Worm (Caenorhabditis elegans) whole organism, L1 larva: ENCODE results near the gene nac-1.

Experiments used
- C04F5.9 ChIP-seq: sonication (generic microtip); optimal IDR thresholded peaks from 2 replicates; lab custom pipeline; 2016; ENCODE audit warnings: missing genetic modification characterization, missing compliant biosample characterization
- C16A3.4 ChIP-seq: fragments of 150-350 bp; optimal IDR thresholded peaks from 2 replicates; lab custom pipeline; 2014; ENCODE audit warnings: missing biosample characterization, missing genetic modification characterization
- C34B4.2 ChIP-seq: sonication (generic microtip); optimal IDR thresholded peaks from 2 replicates; lab custom pipeline; 2017; ENCODE audit warnings: mild to moderate bottlenecking, missing genetic modification characterization, missing compliant biosample characterization
- F16B12.6 ChIP-seq: fragments of 150-350 bp; optimal IDR thresholded peaks from 2 replicates; lab custom pipeline; 2014; ENCODE audit warnings: missing biosample characterization, missing genetic modification characterization
- alr-1 ChIP-seq: fragments of 200-800 bp; sonication (Bioruptor generic); optimal IDR thresholded peaks from 2 replicates; lab custom pipeline; 2018; ENCODE audit warnings: borderline replicate concordance, mild to moderate bottlenecking, missing genetic modification characterization, missing compliant biosample characterization
- ama-1 ChIP-seq: fragments of 150-350 bp; optimal IDR thresholded peaks from 2 replicates; lab custom pipeline; 2014
- blmp-1 ChIP-seq: fragments of 150-350 bp; optimal IDR thresholded peaks from 2 replicates; lab custom pipeline; 2014; ENCODE audit warnings: missing biosample characterization, missing genetic modification characterization
- ceh-8 ChIP-seq: fragments of 200-800 bp; sonication (Bioruptor generic); optimal IDR thresholded peaks from 2 replicates; lab custom pipeline; 2018; ENCODE audit warnings: mild to moderate bottlenecking, missing genetic modification characterization, moderate library complexity, missing compliant biosample characterization
- ceh-88 ChIP-seq: fragments of 200-800 bp; sonication (Bioruptor generic); IDR thresholded peaks from 2 replicates; pipeline ENCODE4 v1.3.6; 2022; ENCODE audit warnings: missing genetic modification characterization, missing compliant biosample characterization
- ces-1 ChIP-seq: fragments of 150-350 bp; optimal IDR thresholded peaks from 2 replicates; lab custom pipeline; 2014; ENCODE audit warnings: missing biosample characterization, missing genetic modification reagents, missing genetic modification characterization
- efl-3 ChIP-seq: fragments of 200-800 bp; sonication (Bioruptor generic); optimal IDR thresholded peaks from 2 replicates; lab custom pipeline; 2018; ENCODE audit warnings: mild to moderate bottlenecking, missing genetic modification characterization, missing compliant biosample characterization
- ets-5 ChIP-seq: fragments of 200-800 bp; sonication (Bioruptor generic); IDR thresholded peaks from 2 replicates; pipeline ENCODE4 v1.3.6; 2022; ENCODE audit warnings: missing genetic modification characterization, missing compliant biosample characterization
- fkh-10 ChIP-seq: sonication (generic microtip); optimal IDR thresholded peaks from 2 replicates; lab custom pipeline; 2017; ENCODE audit warnings: missing biosample characterization, missing genetic modification reagents, missing genetic modification characterization
- fkh-4 ChIP-seq: sonication (generic microtip); optimal IDR thresholded peaks from 2 replicates; lab custom pipeline; 2016; ENCODE audit warnings: missing compliant biosample characterization, missing genetic modification characterization, borderline replicate concordance
- fkh-8 ChIP-seq: sonication (generic microtip); optimal IDR thresholded peaks from 2 replicates; lab custom pipeline; 2016; ENCODE audit warnings: mild to moderate bottlenecking, missing genetic modification characterization, missing compliant biosample characterization
- hlh-17 ChIP-seq: fragments of 200-800 bp; sonication (Bioruptor generic); optimal IDR thresholded peaks from 2 replicates; lab custom pipeline; 2018; ENCODE audit warnings: missing genetic modification characterization, mild to moderate bottlenecking, missing compliant biosample characterization, moderate library complexity, borderline replicate concordance
- hlh-4 ChIP-seq: sonication (generic microtip); optimal IDR thresholded peaks from 2 replicates; lab custom pipeline; 2016; ENCODE audit warnings: mild to moderate bottlenecking, missing genetic modification characterization, missing compliant biosample characterization
- hpl-2 ChIP-seq: fragments of 150-350 bp; optimal IDR thresholded peaks from 2 replicates; lab custom pipeline; 2014; ENCODE audit warnings: missing biosample characterization, missing genetic modification reagents, missing genetic modification characterization
- irx-1 ChIP-seq: sonication (generic microtip); optimal IDR thresholded peaks from 2 replicates; lab custom pipeline; 2016; ENCODE audit warnings: missing genetic modification characterization, missing compliant biosample characterization
- isw-1 ChIP-seq: fragments of 200-800 bp; sonication (Bioruptor generic); IDR thresholded peaks from 2 replicates; pipeline ENCODE4 v1.3.6; 2022; ENCODE audit warnings: missing genetic modification characterization, missing compliant biosample characterization
- lin-13 ChIP-seq: fragments of 150-350 bp; optimal IDR thresholded peaks from 2 replicates; lab custom pipeline; 2014; ENCODE audit warnings: missing biosample characterization, missing genetic modification reagents, missing genetic modification characterization
- mab-9 ChIP-seq: fragments of 200-800 bp; sonication (Bioruptor generic); IDR thresholded peaks from 2 replicates; pipeline ENCODE4 v1.3.6; 2022; ENCODE audit warnings: missing genetic modification reagents, missing genetic modification characterization, missing compliant biosample characterization
- nhr-11 ChIP-seq: fragments of 150-350 bp; optimal IDR thresholded peaks from 2 replicates; lab custom pipeline; 2014; ENCODE audit warnings: missing biosample characterization, missing genetic modification characterization
- nhr-28 ChIP-seq: fragments of 150-350 bp; optimal IDR thresholded peaks from 2 replicates; lab custom pipeline; 2014; ENCODE audit warnings: missing biosample characterization, missing genetic modification characterization
- nhr-47 ChIP-seq: sonication (generic microtip); optimal IDR thresholded peaks from 2 replicates; lab custom pipeline; 2016; ENCODE audit warnings: mild to moderate bottlenecking, missing genetic modification characterization, moderate library complexity, missing compliant biosample characterization
- nhr-71 ChIP-seq: sonication (generic microtip); optimal IDR thresholded peaks from 2 replicates; lab custom pipeline; 2016; ENCODE audit warnings: mild to moderate bottlenecking, missing genetic modification characterization, moderate library complexity, missing compliant biosample characterization
- nhr-76 ChIP-seq: sonication (generic microtip); optimal IDR thresholded peaks from 2 replicates; lab custom pipeline; 2017; ENCODE audit warnings: missing biosample characterization, missing genetic modification characterization
- nhr-77 ChIP-seq: fragments of 150-350 bp; optimal IDR thresholded peaks from 2 replicates; lab custom pipeline; 2014; ENCODE audit warnings: missing biosample characterization, missing genetic modification characterization
- nhr-84 ChIP-seq: sonication (generic microtip); optimal IDR thresholded peaks from 2 replicates; lab custom pipeline; 2017; ENCODE audit warnings: missing biosample characterization, missing genetic modification characterization
- nhr-85 ChIP-seq: sonication (generic microtip); peaks from one replicate; lab custom pipeline; 2016; ENCODE audit warnings: missing genetic modification characterization, inconsistent platforms, missing compliant biosample characterization
- nhr-90 ChIP-seq: sonication (generic microtip); optimal IDR thresholded peaks from 2 replicates; lab custom pipeline; 2016; ENCODE audit warnings: mild to moderate bottlenecking, missing genetic modification characterization, missing compliant biosample characterization; ENCODE audit not compliant: poor library complexity
- pax-3 ChIP-seq: fragments of 200-800 bp; sonication (Bioruptor generic); optimal IDR thresholded peaks from 2 replicates; lab custom pipeline; 2018; ENCODE audit warnings: mild to moderate bottlenecking, missing genetic modification characterization, moderate library complexity, missing compliant biosample characterization
- snpc-4 ChIP-seq: fragments of 150-350 bp; optimal IDR thresholded peaks from 2 replicates; lab custom pipeline; 2014; ENCODE audit warnings: missing biosample characterization, missing genetic modification characterization
- sptf-1 ChIP-seq: fragments of 150-350 bp; optimal IDR thresholded peaks from 2 replicates; lab custom pipeline; 2014; ENCODE audit warnings: missing biosample characterization, missing genetic modification characterization
- sup-37 ChIP-seq: fragments of 200-800 bp; sonication (Bioruptor generic); optimal IDR thresholded peaks from 2 replicates; lab custom pipeline; 2018; ENCODE audit warnings: mild to moderate bottlenecking, missing genetic modification characterization, missing compliant biosample characterization
- unc-30 ChIP-seq: sonication (generic microtip); optimal IDR thresholded peaks from 2 replicates; lab custom pipeline; 2017; ENCODE audit warnings: missing biosample characterization, missing genetic modification characterization
- unc-98 ChIP-seq: fragments of 200-800 bp; sonication (Bioruptor generic); IDR thresholded peaks from 2 replicates; pipeline ENCODE4 v1.3.6; 2022; ENCODE audit warnings: missing genetic modification characterization, missing compliant biosample characterization
- vab-15 ChIP-seq: sonication (generic microtip); optimal IDR thresholded peaks from 2 replicates; lab custom pipeline; 2017; ENCODE audit warnings: missing genotype, mild to moderate bottlenecking, missing genetic modification characterization, missing compliant biosample characterization
- xbp-1 ChIP-seq: sonication (generic microtip); optimal IDR thresholded peaks from 2 replicates; lab custom pipeline; 2016; ENCODE audit warnings: missing genetic modification characterization, missing compliant biosample characterization

nac-1 gene

ce11 chrX:14861752-14862151, 33.2 kb upstream of the nac-1 start, which contains the start of gene dmd-4:
dmd-4 (minus strand) TSS chrX:14861852.
- TF ChIP-seq vab-15 (tag; lab: Kevin White, UChicago) (no peak), xbp-1 (tag; lab: Kevin White, UChicago) (no peak), hlh-4 (no peak), efl-3 (GFP tag; lab: Kevin White, UChicago) (no peak), C34B4.2 (tag; lab: Kevin White, UChicago) (no peak), nhr-47 (tag; lab: Kevin White, UChicago) (no peak), hpl-2 (GFP tag; lab: Kevin White, UChicago) (no peak), isw-1 (no peak), mab-9 (GFP tag; lab: Robert Waterston, UW) (no peak), lin-13 (GFP tag; lab: Kevin White, UChicago) (no peak), unc-30 (tag; lab: Kevin White, UChicago) (no peak)

ce11 chrX:14865744-14866143, 29.2 kb upstream of the nac-1 start, which contains the start of gene C27C12.3:
C27C12.3 (minus strand) TSS chrX:14865844.
- no peak for TF ChIP-seq ets-5 (GFP tag; lab: Robert Waterston, UW)
- TF ChIP-seq alr-1, result no peak
- TF ChIP-seq sptf-1, result no peak
- TF ChIP-seq blmp-1, result no peak

DNA sequence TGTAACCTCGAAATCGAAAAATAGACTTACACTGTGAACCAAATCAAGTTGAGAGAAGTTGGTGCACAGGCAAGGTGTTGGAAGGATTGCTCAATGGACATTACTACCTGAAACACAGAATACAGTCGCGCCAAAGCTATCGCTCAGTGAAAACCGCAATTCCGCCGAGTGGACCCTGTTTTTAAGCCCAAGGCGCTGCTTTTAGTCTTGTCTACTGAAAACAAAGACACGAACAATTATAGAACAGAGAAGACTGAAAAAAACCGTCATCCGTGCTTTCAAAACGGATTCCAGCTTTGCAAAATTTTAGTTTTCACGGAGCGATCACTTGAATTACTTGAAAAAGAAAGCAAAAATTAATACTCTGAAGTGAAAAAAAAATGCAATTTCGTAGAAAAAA, 26.7 kb upstream of the nac-1 start, which contains the start of gene F31F6.1:
Gene F31F6.1 (minus strand): TSS at position 101 of the 400 bp plus-strand sequence.
- TF ChIP-seq C34B4.2 (tag; lab: Kevin White, UChicago) (no peak), nhr-71 (tag; lab: Kevin White, UChicago) (no peak), C16A3.4 (tag; lab: Kevin White, UChicago) (no peak), fkh-10 (GFP tag; lab: Kevin White, UChicago) (no peak), unc-98 (no peak)

DNA sequence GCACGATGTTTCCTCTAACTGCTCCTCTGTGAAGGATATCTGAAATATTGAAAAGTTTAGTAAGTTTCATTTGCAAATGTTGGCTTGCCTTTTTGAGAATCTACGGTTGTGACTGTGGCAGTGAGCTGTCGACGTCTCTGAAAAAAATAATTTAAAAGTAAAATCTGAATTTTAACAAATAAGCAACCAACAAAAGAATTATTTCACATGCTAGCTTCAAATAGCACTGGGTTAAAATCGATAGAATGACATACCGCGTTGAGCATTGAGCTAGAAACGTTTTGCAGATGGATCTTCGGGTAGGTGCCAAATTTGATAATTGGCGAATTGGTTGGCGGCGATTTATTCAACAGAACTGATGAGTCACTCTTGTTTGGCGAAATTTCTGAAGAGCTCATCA, 23.2 kb upstream of the nac-1 start, which contains the start of gene F31F6.2:
Gene F31F6.2 (minus strand): TSS at position 101 of the 400 bp plus-strand sequence.
- TF ChIP-seq snpc-4 (tag; lab: Kevin White, UChicago) (no peak), pax-3 (no peak), lin-13 (GFP tag; lab: Kevin White, UChicago) (no peak), xbp-1 (tag; lab: Kevin White, UChicago) (no peak)

ce11 chrX:14872817-14873469, 22.0 kb upstream of the nac-1 start, which contains the start of gene F31F6.3:
F31F6.3 (minus strand) TSS chrX:14872867.
- TF ChIP-seq nhr-11, result no peak
- TF ChIP-seq nhr-84 (tag; lab: Kevin White, UChicago), result no peak
- TF ChIP-seq nhr-76 (tag; lab: Kevin White, UChicago), result no peak
- no peak for TF ChIP-seq nhr-28 (tag; lab: Kevin White, UChicago)
- no peak for TF ChIP-seq C04F5.9 (tag; lab: Kevin White, UChicago)
- TF ChIP-seq sup-37 (GFP tag; lab: Kevin White, UChicago), result no peak
- TF ChIP-seq ceh-8, result no peak
- TF ChIP-seq nhr-47 (tag; lab: Kevin White, UChicago), result no peak
- no peak for TF ChIP-seq irx-1 (tag; lab: Kevin White, UChicago)
- no peak for TF ChIP-seq ces-1
- no peak for TF ChIP-seq fkh-4 (tag; lab: Kevin White, UChicago)

DNA sequence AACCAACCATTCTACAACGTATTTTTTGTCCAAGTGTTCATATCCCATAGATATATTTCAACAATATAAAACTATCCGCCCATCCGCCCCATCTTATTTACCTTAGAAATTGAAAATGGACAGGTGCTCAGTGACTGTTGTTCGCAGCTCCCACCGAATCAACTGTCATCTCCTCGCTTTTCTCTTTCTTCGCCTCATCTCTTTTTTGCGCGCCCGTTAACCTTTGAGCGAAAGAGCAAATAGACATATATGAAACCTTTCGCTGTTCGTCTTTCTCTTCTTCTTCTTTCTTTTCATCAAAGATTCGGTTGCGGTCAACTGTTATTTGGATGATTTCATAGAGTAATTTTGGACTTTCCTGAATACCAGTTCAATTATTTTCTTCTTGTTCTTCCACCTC, 19.3 kb upstream of the nac-1 start, which contains the start of gene sssh-1:
Gene sssh-1 (plus strand): TSS at position 301 of the 400 bp plus-strand sequence.
- TF ChIP-seq vab-15 (tag; lab: Kevin White, UChicago), result no peak
- TF ChIP-seq blmp-1, result no peak
- no peak for TF ChIP-seq nhr-90 (tag; lab: Kevin White, UChicago)
- TF ChIP-seq sptf-1, result no peak
- no peak for TF ChIP-seq nhr-85 (tag; lab: Kevin White, UChicago)
- no peak for TF ChIP-seq pax-3
- TF ChIP-seq unc-30 (tag; lab: Kevin White, UChicago), result no peak
- no peak for TF ChIP-seq ces-1
- no peak for TF ChIP-seq ama-1
- no peak for TF ChIP-seq lin-13 (GFP tag; lab: Kevin White, UChicago)
- TF ChIP-seq fkh-8 (tag; lab: Kevin White, UChicago), result no peak
- TF ChIP-seq nhr-77, result no peak
- TF ChIP-seq ceh-88 (GFP tag; lab: Robert Waterston, UW), result no peak
- no peak for TF ChIP-seq hlh-17 (GFP tag; lab: Kevin White, UChicago)
- TF ChIP-seq snpc-4 (tag; lab: Kevin White, UChicago), result no peak
- no peak for TF ChIP-seq F16B12.6 (tag; lab: Kevin White, UChicago)
